Worm (Caenorhabditis elegans): Measurements from ENCODE around the gene str-172.

The str-172 gene

DNA sequence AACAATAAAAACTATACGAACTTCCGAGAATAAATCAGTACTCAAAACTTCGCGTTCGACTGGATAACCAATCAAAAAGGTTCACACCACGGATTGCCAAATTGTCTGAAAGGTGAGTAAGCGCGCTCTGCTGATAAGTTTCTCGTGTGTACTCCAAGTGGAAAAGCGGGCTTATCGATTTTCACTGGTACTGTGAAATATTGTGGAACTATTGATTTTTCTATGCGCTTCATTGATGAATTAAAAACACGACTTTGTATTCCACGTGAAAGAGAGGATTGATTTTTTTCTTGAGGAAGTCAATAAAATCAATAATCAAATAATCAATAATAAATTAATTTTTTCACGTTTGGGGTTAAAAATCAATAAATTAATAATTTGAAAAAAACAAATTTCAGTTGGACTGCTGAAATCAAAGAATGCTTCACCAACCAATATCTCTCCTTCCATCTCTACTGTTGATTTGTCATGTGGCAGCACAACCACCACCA lies 38.2 kb upstream of the str-172 start, which contains the start of gene T08B6.4:
T08B6.4 (plus strand) TSS at position 51 of the 491 bp plus-strand sequence.
- no peak for TF ChIP-seq attf-6 (GFP tag; IDR thresholded peaks at IDR 0.05)
- TF ChIP-seq nhr-120 (GFP tag; IDR thresholded peaks at IDR 0.05): no peak
- TF ChIP-seq nhr-80 (tag; optimal IDR thresholded peaks at IDR 0.05): no peak
- TF ChIP-seq gei-17 (GFP tag; optimal IDR thresholded peaks at IDR 0.05): no peak
- no peak for TF ChIP-seq egl-44 (GFP tag; IDR thresholded peaks at IDR 0.05)
- TF ChIP-seq madf-8 (GFP tag; conservative IDR thresholded peaks at IDR 0.05): no peak
- TF ChIP-seq nhr-179 (tag; optimal IDR thresholded peaks at IDR 0.05): no peak
- no peak for TF ChIP-seq D2030.7 (GFP tag; IDR thresholded peaks at IDR 0.05)
- TF ChIP-seq die-1 (tag; optimal IDR thresholded peaks at IDR 0.05): no peak

DNA sequence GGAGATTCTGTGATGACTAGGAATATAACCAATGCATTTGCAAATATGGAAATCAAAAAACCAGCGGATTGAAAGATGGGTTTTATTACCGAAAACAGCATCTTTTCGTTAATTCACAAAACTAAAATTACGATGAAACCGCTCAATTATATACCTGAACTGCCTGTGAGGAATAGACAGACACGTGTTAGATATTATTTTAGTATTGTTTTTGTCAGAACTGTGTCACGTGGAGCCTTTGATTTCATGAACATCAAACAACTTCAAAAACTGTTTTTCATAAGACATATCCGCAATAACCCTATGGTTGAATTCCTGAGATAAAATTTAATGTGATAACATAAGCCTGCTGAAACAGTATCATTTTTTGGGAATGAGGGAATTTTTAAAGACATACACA lies 36.5 kb upstream of the str-172 start, which contains the start of gene str-161:
str-161 (minus strand) TSS at position 101 of the 400 bp plus-strand sequence.
- TF ChIP-seq aptf-2 (GFP tag; conservative IDR thresholded peaks at IDR 0.05): no peak
- no peak for TF ChIP-seq sea-2 (GFP tag; IDR thresholded peaks at IDR 0.05)
- TF ChIP-seq B0019.2 (GFP tag; conservative IDR thresholded peaks at IDR 0.05): no peak
- no peak for TF ChIP-seq ZK185.1 (tag; optimal IDR thresholded peaks at IDR 0.05; ENCODE audit: poor library complexity, severe bottlenecking)
- TF ChIP-seq hrde-1 (tag; optimal IDR thresholded peaks at IDR 0.05; ENCODE audit: borderline replicate concordance): no peak
- TF ChIP-seq atf-7 (tag; optimal IDR thresholded peaks at IDR 0.05): no peak
- no peak for TF ChIP-seq ceh-100 (GFP tag; IDR thresholded peaks at IDR 0.05)
- no peak for TF ChIP-seq cebp-2 (GFP tag; IDR thresholded peaks at IDR 0.05)
- TF ChIP-seq Y79H2A.3 (GFP tag; conservative IDR thresholded peaks at IDR 0.05): no peak

DNA sequence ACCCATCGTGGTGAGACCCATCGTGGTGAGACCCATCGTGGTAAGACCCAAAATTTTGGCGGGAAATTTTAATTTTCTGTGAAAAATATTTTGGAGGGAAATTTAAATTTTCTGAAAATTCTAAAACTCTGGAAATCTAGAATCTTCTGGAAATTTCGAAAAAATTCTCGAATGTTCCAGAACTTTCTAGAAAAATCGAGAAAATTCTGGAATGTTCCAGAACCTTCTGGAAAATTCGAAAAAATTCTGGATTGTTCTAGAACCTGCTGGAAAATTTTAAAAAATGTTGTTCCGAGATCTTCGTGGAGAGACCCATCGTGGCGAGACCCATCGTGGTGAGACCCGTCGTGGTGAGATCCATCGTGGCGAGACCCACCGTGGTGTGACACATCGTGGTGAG lies 30.6 kb upstream of the str-172 start:
- peak; percentile 92 for TF ChIP-seq hsf-1 (GFP tag; IDR thresholded peaks at IDR 0.05)

ce11 chrIV:4897707-4898106 lies 30.2 kb upstream of the str-172 start:
- TF ChIP-seq hsf-1 (GFP tag; IDR thresholded peaks at IDR 0.05): peak; percentile 95

ce11 chrIV:4890543-4890942 lies 23.0 kb upstream of the str-172 start, which contains the start of gene T08B6.9:
Gene T08B6.9 (plus strand): TSS chrIV:4890843.
- TF ChIP-seq pbrm-1 (GFP tag; IDR thresholded peaks at IDR 0.05) (no peak), zfh-2 (GFP tag; conservative IDR thresholded peaks at IDR 0.05) (no peak), F55B11.4 (tag; optimal IDR thresholded peaks at IDR 0.05; ENCODE audit: borderline replicate concordance, insufficient read depth) (no peak), lag-1 (GFP tag; IDR thresholded peaks at IDR 0.05) (no peak), F57A8.1 (GFP tag; optimal IDR thresholded peaks at IDR 0.05) (no peak), F33H1.4 (GFP tag; IDR thresholded peaks at IDR 0.05) (no peak), snpc-3.4 (tag; optimal IDR thresholded peaks at IDR 0.05) (no peak), repo-1 (tag; optimal IDR thresholded peaks at IDR 0.05) (no peak), rec-8 (tag; optimal IDR thresholded peaks at IDR 0.05) (no peak), unc-62 (GFP tag; optimal IDR thresholded peaks at IDR 0.05) (no peak), efl-1 (GFP tag; optimal IDR thresholded peaks at IDR 0.05) (no peak)

- no peak for TF ChIP-seq F55B11.4 (tag; optimal IDR thresholded peaks at IDR 0.05; ENCODE audit: borderline replicate concordance, insufficient read depth)
- no peak for TF ChIP-seq T26A5.8 (tag; optimal IDR thresholded peaks at IDR 0.05)
- no peak for TF ChIP-seq ekl-4 (GFP tag; IDR thresholded peaks at IDR 0.05)
- TF ChIP-seq madf-10 (tag; optimal IDR thresholded peaks at IDR 0.05): no peak
- TF ChIP-seq nhr-27 (tag; optimal IDR thresholded peaks at IDR 0.05): no peak
- no peak for TF ChIP-seq pbrm-1 (GFP tag; IDR thresholded peaks at IDR 0.05)
- no peak for TF ChIP-seq lsl-1 (GFP tag; optimal IDR thresholded peaks at IDR 0.05)
- no peak for TF ChIP-seq lin-54 (GFP tag; optimal IDR thresholded peaks at IDR 0.05)
- TF ChIP-seq ceh-91 (GFP tag; IDR thresholded peaks at IDR 0.05): no peak
- no peak for TF ChIP-seq F22D6.2 (tag; optimal IDR thresholded peaks at IDR 0.05)
- no peak for TF ChIP-seq unc-62 (GFP tag; optimal IDR thresholded peaks at IDR 0.05)
- no peak for TF ChIP-seq let-526 (GFP tag; IDR thresholded peaks at IDR 0.05)
- no peak for TF ChIP-seq atf-7 (tag; optimal IDR thresholded peaks at IDR 0.05)
Observed at ce11 chrIV:4889613-4890012, 22.1 kb upstream of the str-172 start, which contains the start of gene sgnh-1. Gene sgnh-1 (plus strand): TSS chrIV:4889913.
